Fruit fly (Drosophila melanogaster) whole organism, embryonic: ENCODE results near the gene CG9550.
A peak's percentile ranks its signal among the peaks of the same experiment; 100 is the strongest.

Experiments used
- Abd-B ChIP-seq: fragments of 200-800 bp; sonication (Bioruptor generic); optimal IDR thresholded peaks from 2 replicates; lab custom pipeline; 2018; ENCODE audit warnings: missing biosample characterization, mild to moderate bottlenecking, missing genetic modification characterization, moderate library complexity
- Ada2b ChIP-seq: fragments of 200-800 bp; sonication (Bioruptor generic); IDR thresholded peaks from 2 replicates; pipeline ENCODE4 v1.3.6; 2022; ENCODE audit warnings: missing biosample characterization, missing genetic modification characterization
- Atf-2 ChIP-seq: fragments of 200-800 bp; sonication (Bioruptor generic); optimal IDR thresholded peaks from 2 replicates; lab custom pipeline; 2016; ENCODE audit warnings: missing biosample characterization, missing genetic modification characterization
- BEAF-32 ChIP-seq: fragments of 200-800 bp; sonication (Bioruptor generic); optimal IDR thresholded peaks from 3 replicates; lab custom pipeline; 2017; ENCODE audit warnings: missing biosample characterization, missing genetic modification characterization, mild to moderate bottlenecking, moderate library complexity, missing genetic modification reagents
- C15 ChIP-seq: fragments of 200-800 bp; sonication (Bioruptor generic); IDR thresholded peaks from 3 replicates; pipeline ENCODE4 v1.3.6; 2022; ENCODE audit warnings: missing biosample characterization, missing genetic modification characterization
- CG12236 ChIP-seq: fragments of 200-800 bp; sonication (Bioruptor generic); optimal IDR thresholded peaks from 2 replicates; lab custom pipeline; 2016; ENCODE audit warnings: missing biosample characterization, missing genetic modification characterization
- CG12942 ChIP-seq: fragments of 200-800 bp; sonication (Bioruptor generic); optimal IDR thresholded peaks from 3 replicates; lab custom pipeline; 2016; ENCODE audit warnings: missing biosample characterization, missing genetic modification characterization
- CG14965 ChIP-seq: fragments of 200-800 bp; sonication (Bioruptor generic); optimal IDR thresholded peaks from 2 replicates; lab custom pipeline; 2016; ENCODE audit warnings: missing biosample characterization, missing genetic modification characterization, borderline replicate concordance
- CG15514 ChIP-seq: fragments of 200-800 bp; sonication (Bioruptor generic); optimal IDR thresholded peaks from 3 replicates; lab custom pipeline; 2017; ENCODE audit warnings: missing biosample characterization, missing genetic modification characterization, mild to moderate bottlenecking, moderate library complexity, missing genetic modification reagents
- CG17612 ChIP-seq: fragments of 200-800 bp; sonication (Bioruptor generic); IDR thresholded peaks from 2 replicates; pipeline ENCODE4 v1.3.6; 2022; ENCODE audit warnings: missing biosample characterization, missing genetic modification characterization
- CG17802 ChIP-seq: fragments of 200-800 bp; sonication (Bioruptor generic); optimal IDR thresholded peaks from 2 replicates; lab custom pipeline; 2018; ENCODE audit warnings: missing biosample characterization, mild to moderate bottlenecking, missing genetic modification characterization, moderate library complexity
- CG2889 ChIP-seq: fragments of 200-800 bp; sonication (Bioruptor generic); IDR thresholded peaks from 3 replicates; pipeline ENCODE4 v1.3.6; 2022; ENCODE audit warnings: missing biosample characterization, missing genetic modification characterization
- CG31365 ChIP-seq: fragments of 200-800 bp; sonication (Bioruptor generic); optimal IDR thresholded peaks from 2 replicates; lab custom pipeline; 2018; ENCODE audit warnings: missing biosample characterization, mild to moderate bottlenecking, missing genetic modification characterization
- CG32532 ChIP-seq: fragments of 200-800 bp; sonication (Bioruptor generic); IDR thresholded peaks from 2 replicates; pipeline ENCODE4 v1.3.6; 2022; ENCODE audit warnings: missing biosample characterization, missing genetic modification characterization
- CG3726 ChIP-seq: fragments of 200-800 bp; sonication (Bioruptor generic); IDR thresholded peaks from 3 replicates; pipeline ENCODE4, ENCODE4 v1.3.6; 2022; ENCODE audit warnings: missing biosample characterization, missing genetic modification characterization
- CG5245 ChIP-seq: fragments of 200-800 bp; sonication (Bioruptor generic); optimal IDR thresholded peaks from 3 replicates; lab custom pipeline; 2016; ENCODE audit warnings: missing biosample characterization, missing genetic modification characterization
- CG7357 ChIP-seq: fragments of 200-800 bp; sonication (Bioruptor generic); IDR thresholded peaks from 3 replicates; pipeline ENCODE4 v1.3.6; 2022; ENCODE audit warnings: missing biosample characterization, missing genetic modification characterization
- CG7556 ChIP-seq: fragments of 200-800 bp; sonication (Bioruptor generic); optimal IDR thresholded peaks from 2 replicates; lab custom pipeline; 2017; ENCODE audit warnings: missing biosample characterization, mild to moderate bottlenecking, missing genetic modification characterization
- CG7963 ChIP-seq: fragments of 200-800 bp; sonication (Bioruptor generic); IDR thresholded peaks from 3 replicates; pipeline ENCODE4 v1.3.6; 2022; ENCODE audit warnings: missing biosample characterization, missing genetic modification characterization; ENCODE audit not compliant: partially characterized antibody
- CG7987 ChIP-seq: fragments of 200-800 bp; sonication (Bioruptor generic); optimal IDR thresholded peaks from 2 replicates; lab custom pipeline; 2018; ENCODE audit warnings: missing biosample characterization, mild to moderate bottlenecking, missing genetic modification characterization, moderate library complexity
- D19B ChIP-seq: fragments of 200-800 bp; sonication (Bioruptor generic); optimal IDR thresholded peaks from 2 replicates; lab custom pipeline; 2017; ENCODE audit warnings: missing biosample characterization, mild to moderate bottlenecking, missing genetic modification characterization
- Dek ChIP-seq: fragments of 200-800 bp; sonication (Bioruptor generic); optimal IDR thresholded peaks from 3 replicates; lab custom pipeline; 2019; ENCODE audit warnings: missing biosample characterization, mild to moderate bottlenecking, missing genetic modification characterization, moderate library complexity
- Doc2 ChIP-seq: fragments of 200-800 bp; sonication (Bioruptor generic); IDR thresholded peaks from 2 replicates; pipeline ENCODE4 v1.3.6; 2022; ENCODE audit warnings: missing biosample characterization, missing genetic modification characterization
- Ets65A ChIP-seq: fragments of 200-800 bp; sonication (Bioruptor generic); peaks from one replicate; lab custom pipeline; 2016; ENCODE audit warnings: missing biosample characterization, missing genetic modification characterization
- H2.0 ChIP-seq: fragments of 200-800 bp; sonication (Bioruptor generic); IDR thresholded peaks from 2 replicates; pipeline ENCODE4 v1.3.6; 2022; ENCODE audit warnings: missing biosample characterization, missing genetic modification characterization
- Hmr ChIP-seq: fragments of 200-800 bp; sonication (Bioruptor generic); optimal IDR thresholded peaks from 3 replicates; lab custom pipeline; 2017; ENCODE audit warnings: mild to moderate bottlenecking, missing biosample characterization, missing genetic modification reagents, missing genetic modification characterization
- Kr ChIP-seq: fragments of 200-800 bp; sonication (Bioruptor generic); optimal IDR thresholded peaks from 2 replicates; lab custom pipeline; 2017; ENCODE audit warnings: missing biosample characterization, mild to moderate bottlenecking, missing genetic modification characterization
- MBD-R2 ChIP-seq: fragments of 200-800 bp; sonication (Bioruptor generic); IDR thresholded peaks from 2 replicates; pipeline ENCODE4 v1.3.6; 2022; ENCODE audit warnings: missing biosample characterization, missing genetic modification characterization
- Neu2 ChIP-seq: fragments of 200-800 bp; sonication (Bioruptor generic); optimal IDR thresholded peaks from 3 replicates; lab custom pipeline; 2016; ENCODE audit warnings: missing biosample characterization, missing genetic modification characterization, borderline replicate concordance
- Pdp1 ChIP-seq, 2 experiments: fragments of 200-800 bp; sonication (Bioruptor generic); optimal IDR thresholded peaks; 3 replicates each; lab custom pipeline; 2016; ENCODE audit warnings: missing biosample characterization in 2 of 2, missing genetic modification characterization in 2 of 2, mild to moderate bottlenecking in 1 of 2, moderate library complexity in 1 of 2
- Vsx1 ChIP-seq: fragments of 200-800 bp; sonication (Bioruptor generic); optimal IDR thresholded peaks from 2 replicates; lab custom pipeline; 2017; ENCODE audit warnings: missing biosample characterization, mild to moderate bottlenecking, missing genetic modification characterization, missing genetic modification reagents
- abd-A ChIP-seq: fragments of 200-800 bp; sonication (Bioruptor generic); optimal IDR thresholded peaks from 3 replicates; lab custom pipeline; 2019; ENCODE audit warnings: missing biosample characterization, mild to moderate bottlenecking, missing genetic modification characterization, moderate library complexity
- ato ChIP-seq: fragments of 200-800 bp; sonication (Bioruptor generic); IDR thresholded peaks from 2 replicates; pipeline ENCODE4 v1.3.6; 2022; ENCODE audit warnings: missing biosample characterization, missing genetic modification characterization; ENCODE audit not compliant: partially characterized antibody
- bab2 ChIP-seq: fragments of 200-800 bp; sonication (Bioruptor generic); optimal IDR thresholded peaks from 2 replicates; lab custom pipeline; 2016; ENCODE audit warnings: missing biosample characterization, missing genetic modification characterization
- br ChIP-seq: fragments of >200 bp; optimal IDR thresholded peaks from 2 replicates; lab custom pipeline; 2017
- cas ChIP-seq: fragments of 200-800 bp; sonication (Bioruptor generic); IDR thresholded peaks from 2 replicates; pipeline ENCODE4 v1.3.6; 2022; ENCODE audit warnings: missing biosample characterization, missing genetic modification characterization
- chif ChIP-seq, 2 experiments: fragments of 200-800 bp; sonication (Bioruptor generic); optimal IDR thresholded peaks; 3 replicates each; lab custom pipeline; 2016; ENCODE audit warnings: missing biosample characterization in 2 of 2, missing genetic modification characterization in 2 of 2
- da ChIP-seq: fragments of 200-800 bp; sonication (Bioruptor generic); optimal IDR thresholded peaks from 2 replicates; lab custom pipeline; 2016; ENCODE audit warnings: missing biosample characterization, missing genetic modification characterization
- dm ChIP-seq: fragments of 200-800 bp; sonication (Bioruptor generic); optimal IDR thresholded peaks from 3 replicates; lab custom pipeline; 2016; ENCODE audit warnings: missing biosample characterization, missing genetic modification characterization
- dmrt99B ChIP-seq: fragments of 200-800 bp; sonication (Bioruptor generic); optimal IDR thresholded peaks from 2 replicates; lab custom pipeline; 2018; ENCODE audit warnings: missing biosample characterization, mild to moderate bottlenecking, missing genetic modification characterization, moderate library complexity
- dpn ChIP-seq, 2 experiments: fragments of 200-800 bp; sonication (Bioruptor generic); optimal IDR thresholded peaks; 3 replicates each; lab custom pipeline; 2016; ENCODE audit warnings: missing biosample characterization in 2 of 2, missing genetic modification characterization in 2 of 2
- gcm2 ChIP-seq: fragments of 200-800 bp; sonication (Bioruptor generic); optimal IDR thresholded peaks from 2 replicates; lab custom pipeline; 2016; ENCODE audit warnings: missing biosample characterization, missing genetic modification characterization
- gt ChIP-seq: fragments of 200-800 bp; sonication (Bioruptor generic); IDR thresholded peaks from 2 replicates; pipeline ENCODE4 v1.3.6; 2022; ENCODE audit warnings: missing biosample characterization, missing genetic modification characterization
- jigr1 ChIP-seq: fragments of 200-800 bp; sonication (Bioruptor generic); IDR thresholded peaks from 3 replicates; pipeline ENCODE4 v1.3.6; 2022; ENCODE audit warnings: missing biosample characterization, missing genetic modification characterization
- nau ChIP-seq: fragments of 200-800 bp; sonication (Bioruptor generic); optimal IDR thresholded peaks from 3 replicates; lab custom pipeline; 2017; ENCODE audit warnings: missing biosample characterization, mild to moderate bottlenecking, missing genetic modification characterization, missing genetic modification reagents
- slbo ChIP-seq: fragments of 200-800 bp; sonication (Bioruptor generic); IDR thresholded peaks from 2 replicates; pipeline ENCODE4 v1.3.6; 2022; ENCODE audit warnings: missing biosample characterization, missing genetic modification characterization
- tap ChIP-seq: fragments of 200-800 bp; optimal IDR thresholded peaks from 3 replicates; lab custom pipeline; 2019; ENCODE audit warnings: missing biosample characterization, mild to moderate bottlenecking, missing genetic modification characterization, moderate library complexity
- tin ChIP-seq: fragments of 200-800 bp; sonication (Bioruptor generic); optimal IDR thresholded peaks from 3 replicates; lab custom pipeline; 2016; ENCODE audit warnings: missing biosample characterization, missing genetic modification characterization
- twi ChIP-seq: fragments of 200-800 bp; optimal IDR thresholded peaks from 2 replicates; lab custom pipeline; 2019; ENCODE audit warnings: missing biosample characterization, mild to moderate bottlenecking, missing genetic modification characterization, moderate library complexity

CG9550 gene

dm6 chr2L:6480212-6480994, 16.4 kb upstream of the CG9550 start, which contains the start of the genes Sec61alpha and Daxx (continued):
- TF ChIP-seq Kr (GFP tag; lab: Kevin White, UChicago) (no peak), br (lab: Kevin White, UChicago) (no peak), Atf-2 (GFP tag; lab: Kevin White, UChicago) (peak; percentile 81), CG7357 (GFP tag; lab: Robert Waterston, UW) (peak; percentile 67; the same call in 2 of the 3 replicates), CG14965 (GFP tag; lab: Kevin White, UChicago) (peak; percentile 17), tap (tag; lab: Kevin White, UChicago) (peak; percentile 33), Neu2 (GFP tag; lab: Kevin White, UChicago) (peak; percentile 36), CG17612 (peak; percentile 43; the same call in 1 of the 2 replicates), Ada2b (GFP tag; lab: Robert Waterston, UW) (peak; percentile 75), ato (GFP tag; lab: Robert Waterston, UW) (peak; percentile 100), CG15514 (GFP tag; lab: Kevin White, UChicago) (peak; percentile 77), CG31365 (no peak), abd-A (peak; percentile 51), BEAF-32 (GFP tag; lab: Kevin White, UChicago) (peak; percentile 100), CG12942 (GFP tag; lab: Kevin White, UChicago) (peak; percentile 87), chif (GFP tag; optimal IDR thresholded peaks at IDR 0.05; lab: Kevin White, UChicago) (peak; percentile 85 to 88), dpn (GFP tag; optimal IDR thresholded peaks at IDR 0.05; lab: Kevin White, UChicago) (peak; percentile 88 to 92), dmrt99B (tag; lab: Kevin White, UChicago) (peak; percentile 76), D19B (peak; percentile 69), dm (GFP tag; lab: Kevin White, UChicago) (peak; percentile 68), Abd-B (GFP tag; lab: Kevin White, UChicago) (peak; percentile 89), MBD-R2 (GFP tag; lab: Robert Waterston, UW) (peak; percentile 83), cas (GFP tag; lab: Robert Waterston, UW) (peak; percentile 88), Dek (tag; lab: Kevin White, UChicago) (peak; percentile 87), Ets65A (GFP tag; lab: Kevin White, UChicago) (peak; percentile 98), H2.0 (GFP tag; lab: Robert Waterston, UW) (peak; percentile 84), da (GFP tag; lab: Kevin White, UChicago) (peak; percentile 77), C15 (peak; percentile 56; the same call in 1 of the 3 replicates), jigr1 (GFP tag; lab: Robert Waterston, UW) (peak; percentile 69; the same call in 2 of the 3 replicates), Vsx1 (GFP tag; lab: Kevin White, UChicago) (no peak), twi (tag; lab: Kevin White, UChicago) (peak; percentile 74), CG7987 (GFP tag; lab: Kevin White, UChicago) (peak; percentile 14), bab2 (peak; percentile 80), gt (GFP tag; lab: Robert Waterston, UW) (0 out of 2 replicates have a peak, but pooled peaks have one; percentile 27), CG7963 (GFP tag; lab: Robert Waterston, UW) (peak; percentile 100), CG12236 (GFP tag; lab: Kevin White, UChicago) (peak; percentile 51), CG32532 (peak; percentile 92), CG7556 (GFP tag; lab: Kevin White, UChicago) (peak; percentile 62), nau (GFP tag; lab: Kevin White, UChicago) (peak; percentile 45), CG17802 (tag; lab: Kevin White, UChicago) (peak; percentile 21), slbo (GFP tag; lab: Robert Waterston, UW) (peak; percentile 93), tin (GFP tag; lab: Kevin White, UChicago) (peak; percentile 86), Pdp1 (GFP tag; optimal IDR thresholded peaks at IDR 0.05; lab: Kevin White, UChicago) (peak; percentile 73 to 90), CG3726 (GFP tag; lab: Robert Waterston, UW) (peak; percentile 74; the same call in 2 of the 3 replicates), CG2889 (peak; percentile 85), CG5245 (GFP tag; lab: Kevin White, UChicago) (peak; percentile 40), Hmr (GFP tag; lab: Kevin White, UChicago) (peak; percentile 91), gcm2 (GFP tag; lab: Kevin White, UChicago) (peak; percentile 43), Doc2 (GFP tag; lab: Robert Waterston, UW) (peak; percentile 63; the same call in 1 of the 2 replicates)
